Worm (Caenorhabditis elegans) whole organism, early embryonic: ENCODE results near the gene F28B12.6.

Source experiments
- B0310.2 ChIP-seq: sonication (generic microtip); optimal IDR thresholded peaks from 2 replicates; lab custom pipeline; 2016; ENCODE audit warnings: mild to moderate bottlenecking, missing genetic modification characterization, missing compliant biosample characterization
- F13C5.2 ChIP-seq: sonication (generic microtip); optimal IDR thresholded peaks from 2 replicates; lab custom pipeline; 2017; ENCODE audit warnings: mild to moderate bottlenecking, missing genetic modification characterization, inconsistent platforms, missing compliant biosample characterization
- ama-1 ChIP-seq: fragments of 150-350 bp; optimal IDR thresholded peaks from 2 replicates; lab custom pipeline; 2014
- ceh-36 ChIP-seq: sonication (generic microtip); optimal IDR thresholded peaks from 2 replicates; lab custom pipeline; 2016; ENCODE audit warnings: missing genetic modification characterization, inconsistent platforms, missing compliant biosample characterization
- flt-1 ChIP-seq: fragments of 200-800 bp; sonication (Bioruptor generic); IDR thresholded peaks from 2 replicates; pipeline ENCODE4 v1.3.6; 2022; ENCODE audit warnings: missing genetic modification characterization, missing compliant biosample characterization
- hmbx-1 ChIP-seq: sonication (generic microtip); optimal IDR thresholded peaks from 2 replicates; lab custom pipeline; 2016; ENCODE audit warnings: mild to moderate bottlenecking, missing genetic modification characterization, missing compliant biosample characterization
- hnd-1 ChIP-seq: sonication (generic microtip); optimal IDR thresholded peaks from 2 replicates; lab custom pipeline; 2016; ENCODE audit warnings: missing genetic modification characterization, missing compliant biosample characterization
- pes-1 ChIP-seq: fragments of 200-800 bp; sonication (Bioruptor generic); IDR thresholded peaks from 2 replicates; pipeline ENCODE4 v1.3.6; 2022; ENCODE audit warnings: missing genetic modification reagents, missing genetic modification characterization, missing compliant biosample characterization
- scrt-1 ChIP-seq: fragments of 200-800 bp; sonication (Bioruptor generic); IDR thresholded peaks from 2 replicates; pipeline ENCODE4 v1.3.6; 2022; ENCODE audit warnings: missing genetic modification characterization, missing compliant biosample characterization
- sea-1 ChIP-seq: fragments of 200-800 bp; sonication (Bioruptor generic); conservative IDR thresholded peaks from 2 replicates; pipeline ENCODE4 v1.3.6; 2022; ENCODE audit warnings: missing genetic modification characterization, missing compliant biosample characterization
- tra-4 ChIP-seq: sonication (generic microtip); optimal IDR thresholded peaks from 2 replicates; lab custom pipeline; 2017; ENCODE audit warnings: missing genetic modification characterization, missing compliant biosample characterization

- TF ChIP-seq ama-1 (no peak), flt-1 (no peak), sea-1 (GFP tag; lab: Robert Waterston, UW) (no peak), scrt-1 (GFP tag; lab: Robert Waterston, UW) (no peak), tra-4 (no peak), F13C5.2 (tag; lab: Kevin White, UChicago) (no peak), B0310.2 (tag; lab: Kevin White, UChicago) (no peak), pes-1 (GFP tag; lab: Robert Waterston, UW) (no peak), hnd-1 (tag; lab: Kevin White, UChicago) (no peak), hmbx-1 (tag; lab: Kevin White, UChicago) (no peak), ceh-36 (tag; lab: Kevin White, UChicago) (no peak)
Observed at ce11 chrII:5948681-5949080, 8.0 kb downstream of the F28B12.6 start.
